Fruit fly (Drosophila melanogaster): ENCODE results near the gene phol.

DNA sequence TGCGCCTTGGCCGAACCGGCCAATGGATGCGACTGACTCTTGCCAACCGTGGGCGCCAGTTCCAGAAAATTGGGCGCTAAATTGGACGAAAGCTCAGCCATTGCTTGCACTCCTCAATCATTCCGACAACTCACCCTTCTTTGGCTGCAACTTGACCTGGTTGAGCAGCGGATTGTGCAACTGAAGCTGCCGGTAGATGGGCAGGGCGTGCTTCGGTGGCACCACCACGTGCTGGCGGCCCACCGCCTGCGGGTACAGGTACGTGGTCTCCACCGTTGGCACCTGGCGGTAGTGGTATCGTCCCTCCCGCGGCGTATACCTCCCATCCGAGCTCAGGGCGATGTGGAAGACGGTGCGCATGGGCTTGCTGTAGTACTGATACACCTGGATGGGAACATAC is 34.4 kb upstream of the phol start:
- TF ChIP-seq CTCF (optimal IDR thresholded peaks at IDR 0.05) (no peak), CG8478 (optimal IDR thresholded peaks at IDR 0.05) (no peak)

Data from S2 (cell line).